Fruit fly (Drosophila melanogaster): ENCODE results near the gene CG13926.

- no peak for TF ChIP-seq spab (GFP tag; optimal IDR thresholded peaks at IDR 0.05)
- TF ChIP-seq CG11902 (GFP tag; optimal IDR thresholded peaks at IDR 0.05) = no peak
- TF ChIP-seq Hr38 (GFP tag; optimal IDR thresholded peaks at IDR 0.05) = no peak
Observed at dm6 chr3L:1663531-1663930, 45.6 kb upstream of the CG13926 start.
